Worm (Caenorhabditis elegans) whole organism, L3 larva: ENCODE measurements around the gene F46H5.3.

Experiments used
- ceh-16 ChIP-seq: sonication (generic microtip); optimal IDR thresholded peaks from 2 replicates; lab custom pipeline; 2017; ENCODE audit warnings: missing biosample characterization, missing genetic modification characterization
- elt-3 ChIP-seq, 3 experiments: fragments of 150-350 bp in 1 of 3; sonication (generic microtip) in 2 of 3; optimal IDR thresholded peaks; 2 replicates in 2 of 3; 4 replicates in 1 of 3; lab custom pipeline; 2014 to 2017; ENCODE audit warnings: missing biosample characterization in 3 of 3, missing genetic modification characterization in 3 of 3
- lin-15B ChIP-seq: fragments of 150-350 bp; optimal IDR thresholded peaks from 2 replicates; lab custom pipeline; 2014; ENCODE audit warnings: missing biosample characterization, missing genetic modification characterization
- lin-39 ChIP-seq: fragments of 150-350 bp; optimal IDR thresholded peaks from 2 replicates; lab custom pipeline; 2018; ENCODE audit warnings: missing biosample characterization, missing genetic modification reagents, missing genetic modification characterization
- nhr-25 ChIP-seq: sonication (generic microtip); optimal IDR thresholded peaks from 2 replicates; lab custom pipeline; 2017; ENCODE audit warnings: missing biosample characterization, missing genetic modification characterization
- nhr-76 ChIP-seq: fragments of 150-350 bp; sonication (generic microtip); optimal IDR thresholded peaks from 5 replicates; lab custom pipeline; 2014; ENCODE audit warnings: missing biosample characterization, missing genetic modification characterization
- nhr-77 ChIP-seq: fragments of 150-350 bp; optimal IDR thresholded peaks from 2 replicates; lab custom pipeline; 2014; ENCODE audit warnings: missing biosample characterization, missing genetic modification characterization
- pha-4 ChIP-seq: fragments of 150-350 bp; optimal IDR thresholded peaks from 2 replicates; lab custom pipeline; 2014; ENCODE audit warnings: missing biosample characterization, missing genetic modification reagents, missing genetic modification characterization
- snpc-4 ChIP-seq: fragments of 150-350 bp; optimal IDR thresholded peaks from 2 replicates; lab custom pipeline; 2014; ENCODE audit warnings: missing biosample characterization, missing genetic modification characterization
- unc-39 ChIP-seq: sonication (generic microtip); optimal IDR thresholded peaks from 4 replicates; lab custom pipeline; 2017; ENCODE audit warnings: missing biosample characterization, missing genetic modification characterization
- unc-62 ChIP-seq: fragments of 150-350 bp; sonication (generic microtip); optimal IDR thresholded peaks from 4 replicates; lab custom pipeline; 2014; ENCODE audit warnings: missing biosample characterization, missing genetic modification reagents, missing genetic modification characterization
- ztf-11 ChIP-seq: fragments of 150-350 bp; optimal IDR thresholded peaks from 2 replicates; lab custom pipeline; 2014; ENCODE audit warnings: missing biosample characterization, missing genetic modification characterization

- TF ChIP-seq unc-62 (GFP tag; lab: Kevin White, UChicago) (no peak), lin-15B (no peak), nhr-25 (tag; lab: Kevin White, UChicago) (no peak), pha-4 (tag; lab: Kevin White, UChicago) (no peak), elt-3 (tag; optimal IDR thresholded peaks at IDR 0.05; lab: Kevin White, UChicago) (no peak), lin-39 (tag; lab: Kevin White, UChicago) (no peak), ztf-11 (no peak), unc-39 (tag; lab: Kevin White, UChicago) (no peak), ceh-16 (tag; lab: Kevin White, UChicago) (no peak), snpc-4 (tag; lab: Kevin White, UChicago) (no peak), nhr-76 (tag; lab: Kevin White, UChicago) (no peak), nhr-77 (tag; lab: Kevin White, UChicago) (no peak)
Measured at ce11 chrX:7269379-7269778, 30.9 kb upstream of the F46H5.3 start, which contains the start of gene grd-7.
